Fruit fly (Drosophila melanogaster) S2 (cell line): ENCODE data around the gene NANS.

Source experiments
- CG8478 ChIP-seq: fragments of >200 bp; optimal IDR thresholded peaks from 2 replicates; lab custom pipeline; 2018
- CTCF ChIP-seq, 2 experiments: fragments of >200 bp; optimal IDR thresholded peaks; 2 replicates each; lab custom pipeline; 2018

DNA sequence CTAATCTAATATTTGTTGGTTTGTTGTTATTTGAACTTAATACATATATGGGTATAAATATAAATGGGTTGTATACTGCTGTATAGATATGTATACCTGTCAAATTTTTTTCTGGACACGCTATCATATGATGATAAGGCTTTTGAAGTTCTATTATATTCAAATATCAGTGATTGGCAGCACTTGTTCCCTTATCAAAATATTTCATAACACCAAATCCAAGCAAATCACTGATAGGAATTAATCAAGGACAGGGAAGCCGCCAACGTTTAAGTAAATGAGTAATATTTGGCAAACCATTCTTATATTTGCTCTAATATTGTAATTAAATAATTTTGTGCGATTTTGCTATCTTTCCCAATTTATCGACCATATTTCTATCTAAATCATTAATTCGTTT lies 47.1 kb upstream of the NANS start:
- TF ChIP-seq CG8478 (lab: Kevin White, UChicago) = no peak
- TF ChIP-seq CTCF (optimal IDR thresholded peaks at IDR 0.05; lab: Kevin White, UChicago) = no peak
